Worm (Caenorhabditis elegans) whole organism, L4 larva: ENCODE results near the gene catp-4.

Experiments used
- D1046.2 ChIP-seq: fragments of 200-800 bp; sonication (Bioruptor generic); IDR thresholded peaks from 2 replicates; pipeline ENCODE4 v1.3.6; 2022; ENCODE audit warnings: missing genetic modification characterization, missing compliant biosample characterization
- R02D3.7 ChIP-seq: fragments of 150-350 bp; sonication (generic microtip); optimal IDR thresholded peaks from 3 replicates; lab custom pipeline; 2014; ENCODE audit warnings: missing biosample characterization, missing genetic modification characterization
- Y5F2A.4 ChIP-seq: fragments of 200-800 bp; sonication (Bioruptor generic); optimal IDR thresholded peaks from 2 replicates; lab custom pipeline; 2018; ENCODE audit warnings: mild to moderate bottlenecking, missing genetic modification characterization, missing compliant biosample characterization
- Y75B8A.6 ChIP-seq: fragments of 200-800 bp; sonication (Bioruptor generic); IDR thresholded peaks from 2 replicates; pipeline ENCODE4 v1.3.6; 2022; ENCODE audit warnings: missing genetic modification reagents, missing genetic modification characterization, missing compliant biosample characterization
- ZK337.2 ChIP-seq: fragments of 200-800 bp; sonication (Bioruptor generic); IDR thresholded peaks from 2 replicates; pipeline ENCODE4 v1.3.6; 2022; ENCODE audit warnings: missing genetic modification reagents, missing genetic modification characterization, missing compliant biosample characterization
- ZK546.5 ChIP-seq, 2 experiments: sonication (generic microtip); optimal IDR thresholded peaks; 2 replicates each; lab custom pipeline; 2017; ENCODE audit warnings: missing biosample characterization in 2 of 2, missing genetic modification characterization in 2 of 2
- aly-2 ChIP-seq: sonication (generic microtip); optimal IDR thresholded peaks from 2 replicates; lab custom pipeline; 2018; ENCODE audit warnings: missing biosample characterization, missing genetic modification characterization
- ama-1 ChIP-seq: fragments of 150-350 bp; optimal IDR thresholded peaks from 2 replicates; lab custom pipeline; 2014; ENCODE audit warnings: inconsistent platforms, mixed read lengths
- ceh-20 ChIP-seq: fragments of 200-800 bp; sonication (Bioruptor generic); IDR thresholded peaks from 2 replicates; pipeline ENCODE4 v1.3.6; 2022; ENCODE audit warnings: missing genetic modification reagents, missing genetic modification characterization, missing compliant biosample characterization
- ceh-32 ChIP-seq: sonication (generic microtip); optimal IDR thresholded peaks from 2 replicates; lab custom pipeline; 2016; ENCODE audit warnings: mild to moderate bottlenecking, missing genetic modification characterization, missing compliant biosample characterization; ENCODE audit not compliant: poor library complexity
- ces-1 ChIP-seq: fragments of 150-350 bp; sonication (generic microtip); optimal IDR thresholded peaks from 4 replicates; lab custom pipeline; 2014; ENCODE audit warnings: missing biosample characterization, missing genetic modification reagents, missing genetic modification characterization
- cey-2 ChIP-seq: sonication (generic microtip); optimal IDR thresholded peaks from 3 replicates; lab custom pipeline; 2017; ENCODE audit warnings: missing genetic modification characterization, mild to moderate bottlenecking, missing compliant biosample characterization, antibody characterized with exemption, borderline replicate concordance; ENCODE audit not compliant: insufficient read depth
- daf-16 ChIP-seq, 3 experiments: sonication (generic microtip); optimal IDR thresholded peaks; 2 replicates each; lab custom pipeline; 2016 to 2017; ENCODE audit warnings: missing genetic modification characterization in 3 of 3, missing genetic modification reagents in 3 of 3, mild to moderate bottlenecking in 2 of 3, missing compliant biosample characterization in 2 of 3, missing biosample characterization in 1 of 3, moderate library complexity in 1 of 3
- daf-8 ChIP-seq: fragments of 200-800 bp; sonication (Bioruptor generic); IDR thresholded peaks from 2 replicates; pipeline ENCODE4 v1.3.6; 2022; ENCODE audit warnings: missing genetic modification characterization, missing compliant biosample characterization
- dpl-1 ChIP-seq: fragments of 150-350 bp; optimal IDR thresholded peaks from 2 replicates; lab custom pipeline; 2014; ENCODE audit warnings: missing biosample characterization, missing genetic modification reagents, missing genetic modification characterization
- dve-1 ChIP-seq: sonication (generic microtip); optimal IDR thresholded peaks from 2 replicates; lab custom pipeline; 2017; ENCODE audit warnings: antibody characterized with exemption, mild to moderate bottlenecking, missing genetic modification characterization, missing compliant biosample characterization; ENCODE audit not compliant: insufficient read depth
- egl-43 ChIP-seq: fragments of 200-800 bp; sonication (Bioruptor generic); IDR thresholded peaks from 2 replicates; pipeline ENCODE4 v1.3.6; 2022; ENCODE audit warnings: missing genetic modification reagents, missing genetic modification characterization, missing compliant biosample characterization
- fos-1 ChIP-seq: fragments of 150-350 bp; optimal IDR thresholded peaks from 2 replicates; lab custom pipeline; 2014; ENCODE audit warnings: missing biosample characterization, missing genetic modification characterization
- hif-1 ChIP-seq, 2 experiments: sonication (generic microtip); optimal IDR thresholded peaks; 2 replicates each; lab custom pipeline; 2016 to 2017; ENCODE audit warnings: missing compliant biosample characterization in 2 of 2, missing genetic modification characterization in 2 of 2, missing genetic modification reagents in 2 of 2, missing genotype in 2 of 2, mild to moderate bottlenecking in 1 of 2
- hlh-11 ChIP-seq: fragments of 200-800 bp; sonication (Bioruptor generic); optimal IDR thresholded peaks from 2 replicates; lab custom pipeline; 2018; ENCODE audit warnings: mild to moderate bottlenecking, missing genetic modification characterization, missing compliant biosample characterization
- hlh-30 ChIP-seq: sonication (generic microtip); optimal IDR thresholded peaks from 2 replicates; lab custom pipeline; 2017; ENCODE audit warnings: antibody characterized with exemption, mild to moderate bottlenecking, missing genetic modification characterization, missing compliant biosample characterization; ENCODE audit not compliant: insufficient read depth
- hmg-1.1 ChIP-seq: fragments of 200-800 bp; sonication (Bioruptor generic); IDR thresholded peaks from 2 replicates; pipeline ENCODE4 v1.3.6; 2022; ENCODE audit warnings: missing genetic modification reagents, missing genetic modification characterization, missing compliant biosample characterization
- lim-7 ChIP-seq: fragments of 200-800 bp; sonication (Bioruptor generic); IDR thresholded peaks from 2 replicates; pipeline ENCODE4 v1.3.6; 2022; ENCODE audit warnings: missing genetic modification characterization, missing compliant biosample characterization
- lin-38 ChIP-seq: fragments of 200-800 bp; sonication (Bioruptor generic); IDR thresholded peaks from 2 replicates; pipeline ENCODE4 v1.3.6; 2022; ENCODE audit warnings: missing genetic modification reagents, missing genetic modification characterization, missing compliant biosample characterization
- lin-39 ChIP-seq: fragments of 150-350 bp; optimal IDR thresholded peaks from 2 replicates; lab custom pipeline; 2014; ENCODE audit warnings: missing biosample characterization, missing genetic modification reagents, missing genetic modification characterization
- lsy-2 ChIP-seq, 2 experiments: fragments of 150-350 bp in 1 of 2; sonication (generic microtip) in 1 of 2; optimal IDR thresholded peaks; 2 replicates each; lab custom pipeline; 2014 to 2017; ENCODE audit warnings: missing biosample characterization in 2 of 2, missing genetic modification characterization in 2 of 2
- mep-1 ChIP-seq: fragments of 150-350 bp; sonication (generic microtip); optimal IDR thresholded peaks from 3 replicates; lab custom pipeline; 2014; ENCODE audit warnings: missing biosample characterization, missing genetic modification characterization
- mxl-3 ChIP-seq: fragments of 200-800 bp; sonication (Bioruptor generic); optimal IDR thresholded peaks from 2 replicates; lab custom pipeline; 2018; ENCODE audit warnings: mild to moderate bottlenecking, missing genetic modification characterization, missing compliant biosample characterization
- nhr-11 ChIP-seq: fragments of 150-350 bp; optimal IDR thresholded peaks from 2 replicates; lab custom pipeline; 2014; ENCODE audit warnings: missing biosample characterization, missing genetic modification characterization
- nhr-111 ChIP-seq: fragments of 200-800 bp; sonication (Bioruptor generic); optimal IDR thresholded peaks from 2 replicates; lab custom pipeline; 2018; ENCODE audit warnings: mild to moderate bottlenecking, missing genetic modification characterization, missing compliant biosample characterization
- nhr-237 ChIP-seq: sonication (generic microtip); optimal IDR thresholded peaks from 2 replicates; lab custom pipeline; 2017; ENCODE audit warnings: missing biosample characterization, missing genetic modification characterization
- nhr-25 ChIP-seq: sonication (generic microtip); optimal IDR thresholded peaks from 2 replicates; lab custom pipeline; 2017; ENCODE audit warnings: missing genetic modification characterization, mild to moderate bottlenecking, missing compliant biosample characterization, antibody characterized with exemption, moderate library complexity, borderline replicate concordance; ENCODE audit not compliant: insufficient read depth
- nhr-28 ChIP-seq: fragments of 150-350 bp; optimal IDR thresholded peaks from 2 replicates; lab custom pipeline; 2014; ENCODE audit warnings: missing biosample characterization, missing genetic modification characterization
- nhr-41 ChIP-seq: fragments of 200-800 bp; sonication (Bioruptor generic); IDR thresholded peaks from 2 replicates; pipeline ENCODE4 v1.3.6; 2022; ENCODE audit warnings: missing genetic modification reagents, missing genetic modification characterization, missing compliant biosample characterization
- nhr-76 ChIP-seq: fragments of 150-350 bp; optimal IDR thresholded peaks from 2 replicates; lab custom pipeline; 2014; ENCODE audit warnings: missing biosample characterization, missing genetic modification characterization
- php-3 ChIP-seq: fragments of 200-800 bp; sonication (Bioruptor generic); IDR thresholded peaks from 2 replicates; pipeline ENCODE4 v1.3.6; 2022; ENCODE audit warnings: missing genetic modification reagents, missing genetic modification characterization, missing compliant biosample characterization
- sdz-12 ChIP-seq: fragments of 200-800 bp; sonication (Bioruptor generic); optimal IDR thresholded peaks from 2 replicates; lab custom pipeline; 2018; ENCODE audit warnings: mild to moderate bottlenecking, missing genetic modification characterization, missing compliant biosample characterization
- skn-1 ChIP-seq: fragments of 150-350 bp; optimal IDR thresholded peaks from 2 replicates; lab custom pipeline; 2014; ENCODE audit warnings: missing biosample characterization, missing genetic modification characterization
- snpc-4 ChIP-seq: fragments of 150-350 bp; optimal IDR thresholded peaks from 2 replicates; lab custom pipeline; 2014; ENCODE audit warnings: missing biosample characterization, missing genetic modification characterization
- spr-1 ChIP-seq: sonication (generic microtip); optimal IDR thresholded peaks from 2 replicates; lab custom pipeline; 2016; ENCODE audit warnings: mild to moderate bottlenecking, missing genetic modification characterization, missing compliant biosample characterization
- tag-97 ChIP-seq: fragments of 200-800 bp; sonication (Bioruptor generic); IDR thresholded peaks from 2 replicates; pipeline ENCODE4 v1.3.6; 2022; ENCODE audit warnings: missing genetic modification characterization, missing compliant biosample characterization
- tra-1 ChIP-seq: fragments of 200-800 bp; sonication (Bioruptor generic); IDR thresholded peaks from 2 replicates; pipeline ENCODE4 v1.3.6; 2022; ENCODE audit warnings: missing genetic modification reagents, missing genetic modification characterization, missing compliant biosample characterization
- unc-39 ChIP-seq: sonication (generic microtip); optimal IDR thresholded peaks from 2 replicates; lab custom pipeline; 2017; ENCODE audit warnings: missing biosample characterization, missing genetic modification characterization
- unc-62 ChIP-seq, 3 experiments: fragments of 150-350 bp in 1 of 3; sonication (generic microtip); optimal IDR thresholded peaks in 2 of 3; peaks in 1 of 3; 1 replicate in 1 of 3; 2 replicates in 2 of 3; lab custom pipeline; 2014 to 2017; ENCODE audit warnings: missing biosample characterization in 3 of 3, missing genetic modification characterization in 3 of 3, missing genetic modification reagents in 3 of 3, missing genotype in 1 of 3
- zip-11 ChIP-seq: fragments of 200-800 bp; sonication (Bioruptor generic); IDR thresholded peaks from 2 replicates; pipeline ENCODE4 v1.3.6; 2022; ENCODE audit warnings: missing genetic modification characterization, missing compliant biosample characterization

Gene catp-4

DNA sequence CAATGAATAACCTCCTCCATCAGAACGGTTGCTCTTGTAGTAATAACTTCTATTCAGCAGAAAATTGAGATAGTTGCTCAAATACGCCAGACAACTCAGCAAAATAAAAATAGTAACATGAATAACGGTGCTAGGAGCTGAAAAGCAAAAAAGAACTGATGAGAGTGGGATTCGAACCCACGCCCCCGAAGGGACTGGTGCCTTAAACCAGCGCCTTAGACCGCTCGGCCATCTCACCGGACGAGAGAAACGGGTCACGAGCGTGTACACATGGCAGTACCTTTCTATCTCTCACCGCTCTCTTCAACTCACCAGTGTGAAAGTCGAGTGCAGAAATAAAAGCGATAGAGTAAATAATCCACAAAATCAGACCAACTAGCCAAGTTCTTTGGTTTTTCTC is 41.8 kb downstream of the catp-4 start (continued):
- no peak for TF ChIP-seq nhr-25 (tag; lab: Kevin White, UChicago)
- peak; percentile 67; the same call in 1 of the 2 replicates for TF ChIP-seq ceh-20 (GFP tag; lab: Robert Waterston, UW)
- no peak for TF ChIP-seq ceh-32 (tag; lab: Kevin White, UChicago)
- no peak for TF ChIP-seq mep-1
- TF ChIP-seq dpl-1 (GFP tag; lab: Kevin White, UChicago) = no peak
- TF ChIP-seq snpc-4 (tag; lab: Kevin White, UChicago) = peak; percentile 71
- peak; percentile 5 for TF ChIP-seq nhr-11 (tag; lab: Kevin White, UChicago)
- TF ChIP-seq sdz-12 (GFP tag; lab: Kevin White, UChicago) = peak; percentile 19
- no peak for TF ChIP-seq tra-1
- TF ChIP-seq nhr-111 (GFP tag; lab: Kevin White, UChicago) = no peak
- TF ChIP-seq hif-1 (tag; optimal IDR thresholded peaks at IDR 0.05; lab: Kevin White, UChicago) = no peak
- TF ChIP-seq nhr-41 = no peak
- no peak for TF ChIP-seq Y5F2A.4 (GFP tag; lab: Kevin White, UChicago)
- no peak for TF ChIP-seq skn-1 (tag; lab: Kevin White, UChicago)
- peak; percentile 32 for TF ChIP-seq hlh-11 (tag; lab: Kevin White, UChicago)
- peak; percentile 61; the same call in 1 of the 2 replicates for TF ChIP-seq Y75B8A.6 (GFP tag; lab: Robert Waterston, UW)
- peak; percentile 10 for TF ChIP-seq mxl-3 (GFP tag; lab: Kevin White, UChicago)
- no peak for TF ChIP-seq dve-1 (tag; lab: Kevin White, UChicago)
- TF ChIP-seq fos-1 (tag; lab: Kevin White, UChicago) = no peak
- TF ChIP-seq php-3 (GFP tag; lab: Robert Waterston, UW) = peak; percentile 46; the same call in 1 of the 2 replicates
- TF ChIP-seq daf-16 (GFP tag; optimal IDR thresholded peaks at IDR 0.05; lab: Kevin White, UChicago) = no peak
- TF ChIP-seq daf-16 (tag; optimal IDR thresholded peaks at IDR 0.05; lab: Kevin White, UChicago) = no peak
- TF ChIP-seq ces-1 (GFP tag; lab: Kevin White, UChicago) = no peak
- TF ChIP-seq lsy-2 (tag; optimal IDR thresholded peaks at IDR 0.05; lab: Kevin White, UChicago) = no peak
- no peak for TF ChIP-seq zip-11 (GFP tag; lab: Robert Waterston, UW)
- peak; percentile 65 for TF ChIP-seq hlh-30
- TF ChIP-seq lin-39 = no peak
- TF ChIP-seq spr-1 (tag; lab: Kevin White, UChicago) = no peak
- peak in 1 of 2 experiments; percentile 96 for TF ChIP-seq unc-62 (GFP tag; optimal IDR thresholded peaks at IDR 0.05 in 1 of 2; lab: Kevin White, UChicago)
- no peak for TF ChIP-seq unc-62 (tag; optimal IDR thresholded peaks at IDR 0.05; lab: Kevin White, UChicago)
- TF ChIP-seq cey-2 (tag; lab: Kevin White, UChicago) = no peak
- TF ChIP-seq tag-97 (GFP tag; lab: Robert Waterston, UW) = no peak
- TF ChIP-seq hmg-1.1 (GFP tag; lab: Robert Waterston, UW) = peak; percentile 88
- TF ChIP-seq aly-2 (tag; lab: Kevin White, UChicago) = no peak
- no peak for TF ChIP-seq nhr-76 (tag; lab: Kevin White, UChicago)
- TF ChIP-seq R02D3.7 (tag; lab: Kevin White, UChicago) = no peak
- no peak for TF ChIP-seq daf-8
- no peak for TF ChIP-seq ama-1 (lab: Kevin White, UChicago)
- TF ChIP-seq ZK546.5 (tag; optimal IDR thresholded peaks at IDR 0.05; lab: Kevin White, UChicago) = no peak
- peak; percentile 67 for TF ChIP-seq lin-38
- TF ChIP-seq unc-39 (tag; lab: Kevin White, UChicago) = no peak
- peak; percentile 85 for TF ChIP-seq egl-43 (GFP tag; lab: Robert Waterston, UW)
- TF ChIP-seq nhr-28 (tag; lab: Kevin White, UChicago) = peak; percentile 36
- TF ChIP-seq lim-7 (GFP tag; lab: Robert Waterston, UW) = peak; percentile 76
- 0 out of 2 replicates have a peak, but pooled peaks have one; percentile 63 for TF ChIP-seq D1046.2 (GFP tag; lab: Robert Waterston, UW)
- TF ChIP-seq nhr-237 (tag; lab: Kevin White, UChicago) = no peak
- TF ChIP-seq ZK337.2 (GFP tag; lab: Robert Waterston, UW) = no peak
